Worm (Caenorhabditis elegans) whole organism, L4 larva: ENCODE data around the gene cec-1.

Source experiments
- D1046.2 ChIP-seq: fragments of 200-800 bp; sonication (Bioruptor generic); IDR thresholded peaks from 2 replicates; pipeline ENCODE4 v1.3.6; 2022; ENCODE audit warnings: missing genetic modification characterization, missing compliant biosample characterization
- F37D6.2 ChIP-seq: sonication (generic microtip); optimal IDR thresholded peaks from 2 replicates; lab custom pipeline; 2016; ENCODE audit warnings: mild to moderate bottlenecking, missing genetic modification characterization, missing compliant biosample characterization
- F49E8.2 ChIP-seq: sonication (generic microtip); optimal IDR thresholded peaks from 2 replicates; lab custom pipeline; 2016; ENCODE audit warnings: missing compliant biosample characterization, mild to moderate bottlenecking, missing genetic modification characterization, borderline replicate concordance
- T20F7.1 ChIP-seq: fragments of 200-800 bp; sonication (Bioruptor generic); optimal IDR thresholded peaks from 2 replicates; lab custom pipeline; 2018; ENCODE audit warnings: mild to moderate bottlenecking, missing genetic modification characterization, missing compliant biosample characterization
- Y75B8A.6 ChIP-seq: fragments of 200-800 bp; sonication (Bioruptor generic); IDR thresholded peaks from 2 replicates; pipeline ENCODE4 v1.3.6; 2022; ENCODE audit warnings: missing genetic modification reagents, missing genetic modification characterization, missing compliant biosample characterization
- ZK337.2 ChIP-seq: fragments of 200-800 bp; sonication (Bioruptor generic); IDR thresholded peaks from 2 replicates; pipeline ENCODE4 v1.3.6; 2022; ENCODE audit warnings: missing genetic modification reagents, missing genetic modification characterization, missing compliant biosample characterization
- aha-1 ChIP-seq: fragments of 150-350 bp; peaks from one replicate; lab custom pipeline; 2014; ENCODE audit warnings: missing biosample characterization, missing genetic modification characterization
- ama-1 ChIP-seq: fragments of 150-350 bp; optimal IDR thresholded peaks from 2 replicates; lab custom pipeline; 2014; ENCODE audit warnings: inconsistent platforms, mixed read lengths
- ceh-20 ChIP-seq: fragments of 200-800 bp; sonication (Bioruptor generic); IDR thresholded peaks from 2 replicates; pipeline ENCODE4 v1.3.6; 2022; ENCODE audit warnings: missing genetic modification reagents, missing genetic modification characterization, missing compliant biosample characterization
- ces-1 ChIP-seq: fragments of 150-350 bp; sonication (generic microtip); optimal IDR thresholded peaks from 4 replicates; lab custom pipeline; 2014; ENCODE audit warnings: missing biosample characterization, missing genetic modification reagents, missing genetic modification characterization
- ctbp-1 ChIP-seq: fragments of 200-800 bp; sonication (Bioruptor generic); IDR thresholded peaks from 2 replicates; pipeline ENCODE4 v1.3.6; 2022; ENCODE audit warnings: missing genetic modification reagents, missing genetic modification characterization, missing compliant biosample characterization
- daf-16 ChIP-seq, 3 experiments: sonication (generic microtip); optimal IDR thresholded peaks; 2 replicates each; lab custom pipeline; 2016 to 2017; ENCODE audit warnings: missing genetic modification characterization in 3 of 3, missing genetic modification reagents in 3 of 3, mild to moderate bottlenecking in 2 of 3, missing compliant biosample characterization in 2 of 3, missing biosample characterization in 1 of 3, moderate library complexity in 1 of 3
- dmd-6 ChIP-seq: fragments of 200-800 bp; sonication (Bioruptor generic); IDR thresholded peaks from 2 replicates; pipeline ENCODE4 v1.3.6; 2022; ENCODE audit warnings: missing genetic modification reagents, missing genetic modification characterization, missing compliant biosample characterization
- dmd-9 ChIP-seq: fragments of 200-800 bp; sonication (Bioruptor generic); IDR thresholded peaks from 2 replicates; pipeline ENCODE4 v1.3.6; 2022; ENCODE audit warnings: missing genetic modification reagents, missing genetic modification characterization, missing compliant biosample characterization
- dpl-1 ChIP-seq: fragments of 150-350 bp; optimal IDR thresholded peaks from 2 replicates; lab custom pipeline; 2014; ENCODE audit warnings: missing biosample characterization, missing genetic modification reagents, missing genetic modification characterization
- duxl-1 ChIP-seq: sonication (generic microtip); optimal IDR thresholded peaks from 2 replicates; lab custom pipeline; 2016; ENCODE audit warnings: mild to moderate bottlenecking, missing genetic modification characterization, moderate library complexity, missing compliant biosample characterization; ENCODE audit not compliant: poor library complexity
- dve-1 ChIP-seq: sonication (generic microtip); optimal IDR thresholded peaks from 2 replicates; lab custom pipeline; 2017; ENCODE audit warnings: antibody characterized with exemption, mild to moderate bottlenecking, missing genetic modification characterization, missing compliant biosample characterization; ENCODE audit not compliant: insufficient read depth
- fkh-10 ChIP-seq: fragments of 150-350 bp; optimal IDR thresholded peaks from 2 replicates; lab custom pipeline; 2014; ENCODE audit warnings: missing biosample characterization, missing genetic modification reagents, missing genetic modification characterization
- hlh-30 ChIP-seq: sonication (generic microtip); optimal IDR thresholded peaks from 2 replicates; lab custom pipeline; 2017; ENCODE audit warnings: antibody characterized with exemption, mild to moderate bottlenecking, missing genetic modification characterization, missing compliant biosample characterization; ENCODE audit not compliant: insufficient read depth
- hmg-1.1 ChIP-seq: fragments of 200-800 bp; sonication (Bioruptor generic); IDR thresholded peaks from 2 replicates; pipeline ENCODE4 v1.3.6; 2022; ENCODE audit warnings: missing genetic modification reagents, missing genetic modification characterization, missing compliant biosample characterization
- lsy-2 ChIP-seq, 2 experiments: fragments of 150-350 bp in 1 of 2; sonication (generic microtip) in 1 of 2; optimal IDR thresholded peaks; 2 replicates each; lab custom pipeline; 2014 to 2017; ENCODE audit warnings: missing biosample characterization in 2 of 2, missing genetic modification characterization in 2 of 2
- madf-5 ChIP-seq, 2 experiments: fragments of 200-800 bp; sonication (Bioruptor generic); IDR thresholded peaks; 2 replicates each; pipeline ENCODE4 v1.3.6; 2022; ENCODE audit warnings: missing compliant biosample characterization in 2 of 2, missing genetic modification characterization in 2 of 2
- mdl-1 ChIP-seq, 2 experiments: fragments of 150-350 bp in 1 of 2; sonication (generic microtip) in 1 of 2; optimal IDR thresholded peaks; 2 replicates each; lab custom pipeline; 2014 to 2017; ENCODE audit warnings: missing biosample characterization in 2 of 2, missing genetic modification characterization in 2 of 2
- mdt-29 ChIP-seq: fragments of 200-800 bp; sonication (Bioruptor generic); IDR thresholded peaks from 2 replicates; pipeline ENCODE4 v1.3.6; 2022; ENCODE audit warnings: missing genetic modification reagents, missing genetic modification characterization, missing compliant biosample characterization
- mep-1 ChIP-seq: fragments of 150-350 bp; sonication (generic microtip); optimal IDR thresholded peaks from 3 replicates; lab custom pipeline; 2014; ENCODE audit warnings: missing biosample characterization, missing genetic modification characterization
- mes-2 ChIP-seq: sonication (generic microtip); optimal IDR thresholded peaks from 2 replicates; lab custom pipeline; 2016; ENCODE audit warnings: missing genotype, mild to moderate bottlenecking, missing genetic modification characterization, missing compliant biosample characterization; ENCODE audit not compliant: poor library complexity, severe bottlenecking
- mxl-3 ChIP-seq: fragments of 200-800 bp; sonication (Bioruptor generic); optimal IDR thresholded peaks from 2 replicates; lab custom pipeline; 2018; ENCODE audit warnings: mild to moderate bottlenecking, missing genetic modification characterization, missing compliant biosample characterization
- nhr-28 ChIP-seq: fragments of 150-350 bp; optimal IDR thresholded peaks from 2 replicates; lab custom pipeline; 2014; ENCODE audit warnings: missing biosample characterization, missing genetic modification characterization
- nhr-41 ChIP-seq: fragments of 200-800 bp; sonication (Bioruptor generic); IDR thresholded peaks from 2 replicates; pipeline ENCODE4 v1.3.6; 2022; ENCODE audit warnings: missing genetic modification reagents, missing genetic modification characterization, missing compliant biosample characterization
- nhr-77 ChIP-seq: fragments of 150-350 bp; optimal IDR thresholded peaks from 2 replicates; lab custom pipeline; 2014; ENCODE audit warnings: missing biosample characterization, missing genetic modification characterization
- php-3 ChIP-seq: fragments of 200-800 bp; sonication (Bioruptor generic); IDR thresholded peaks from 2 replicates; pipeline ENCODE4 v1.3.6; 2022; ENCODE audit warnings: missing genetic modification reagents, missing genetic modification characterization, missing compliant biosample characterization
- pqm-1 ChIP-seq: sonication (generic microtip); optimal IDR thresholded peaks from 2 replicates; lab custom pipeline; 2017; ENCODE audit warnings: missing biosample characterization, missing genetic modification characterization
- rbr-2 ChIP-seq: sonication (generic microtip); optimal IDR thresholded peaks from 2 replicates; lab custom pipeline; 2016; ENCODE audit warnings: missing genotype, missing genetic modification characterization, missing compliant biosample characterization
- sdz-12 ChIP-seq: fragments of 200-800 bp; sonication (Bioruptor generic); optimal IDR thresholded peaks from 2 replicates; lab custom pipeline; 2018; ENCODE audit warnings: mild to moderate bottlenecking, missing genetic modification characterization, missing compliant biosample characterization
- set-16 ChIP-seq: fragments of 200-800 bp; sonication (Bioruptor generic); IDR thresholded peaks from 2 replicates; pipeline ENCODE4 v1.3.6; 2022; ENCODE audit warnings: missing genetic modification reagents, missing genetic modification characterization, missing compliant biosample characterization
- skn-1 ChIP-seq: fragments of 150-350 bp; optimal IDR thresholded peaks from 2 replicates; lab custom pipeline; 2014; ENCODE audit warnings: missing biosample characterization, missing genetic modification characterization
- spr-1 ChIP-seq: sonication (generic microtip); optimal IDR thresholded peaks from 2 replicates; lab custom pipeline; 2016; ENCODE audit warnings: mild to moderate bottlenecking, missing genetic modification characterization, missing compliant biosample characterization
- spr-3 ChIP-seq: fragments of 200-800 bp; sonication (Bioruptor generic); optimal IDR thresholded peaks from 2 replicates; lab custom pipeline; 2018; ENCODE audit warnings: mild to moderate bottlenecking, missing genetic modification characterization, missing compliant biosample characterization
- unc-130 ChIP-seq: sonication (generic microtip); optimal IDR thresholded peaks from 2 replicates; lab custom pipeline; 2016; ENCODE audit warnings: missing genetic modification reagents, missing genetic modification characterization, missing compliant biosample characterization
- unc-62 ChIP-seq, 3 experiments: fragments of 150-350 bp in 1 of 3; sonication (generic microtip); optimal IDR thresholded peaks in 2 of 3; peaks in 1 of 3; 1 replicate in 1 of 3; 2 replicates in 2 of 3; lab custom pipeline; 2014 to 2017; ENCODE audit warnings: missing biosample characterization in 3 of 3, missing genetic modification characterization in 3 of 3, missing genetic modification reagents in 3 of 3, missing genotype in 1 of 3
- zfp-2 ChIP-seq: sonication (generic microtip); optimal IDR thresholded peaks from 2 replicates; lab custom pipeline; 2016; ENCODE audit warnings: mild to moderate bottlenecking, missing genetic modification characterization, missing compliant biosample characterization
- zfp-3 ChIP-seq: fragments of 200-800 bp; sonication (Bioruptor generic); conservative IDR thresholded peaks from 2 replicates; pipeline ENCODE4 v1.3.6; 2022; ENCODE audit warnings: missing genetic modification reagents, missing genetic modification characterization, missing compliant biosample characterization
- zip-11 ChIP-seq: fragments of 200-800 bp; sonication (Bioruptor generic); IDR thresholded peaks from 2 replicates; pipeline ENCODE4 v1.3.6; 2022; ENCODE audit warnings: missing genetic modification characterization, missing compliant biosample characterization
- ztf-11 ChIP-seq: fragments of 150-350 bp; optimal IDR thresholded peaks from 2 replicates; lab custom pipeline; 2014; ENCODE audit warnings: missing biosample characterization, missing genetic modification characterization
- ztf-7 ChIP-seq: fragments of 150-350 bp; optimal IDR thresholded peaks from 2 replicates; lab custom pipeline; 2014; ENCODE audit warnings: missing biosample characterization, missing genetic modification characterization

The cec-1 gene

DNA sequence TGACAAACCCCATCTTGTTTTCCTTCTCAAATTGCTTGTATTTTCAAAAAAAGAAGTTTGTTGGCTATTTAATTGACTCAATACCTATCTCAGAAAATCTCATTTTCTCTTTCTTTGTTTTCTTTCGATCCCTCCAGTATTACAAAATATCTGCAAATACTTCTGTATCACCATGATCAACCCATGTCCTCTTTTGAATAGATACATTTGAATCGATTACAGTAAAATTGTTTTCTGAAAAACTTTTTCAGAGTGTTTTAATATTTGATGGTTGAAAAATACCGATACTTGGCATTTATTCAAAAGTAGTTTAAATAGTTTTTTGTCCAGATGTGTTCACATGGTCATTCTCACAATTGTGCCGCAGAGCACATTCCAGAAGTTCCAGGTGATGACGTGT, 17.0 kb upstream of the cec-1 start, which contains the start of gene ZK353.9:
TSS of gene ZK353.9 (plus strand) at position 331 of the 400 bp plus-strand sequence.
- no peak for TF ChIP-seq zip-11 (GFP tag; lab: Robert Waterston, UW)
- TF ChIP-seq ztf-11 (tag; lab: Kevin White, UChicago) = no peak
- TF ChIP-seq unc-62 (GFP tag; optimal IDR thresholded peaks at IDR 0.05 in 1 of 2; lab: Kevin White, UChicago) = peak in 1 of 2 experiments; percentile 81
- no peak for TF ChIP-seq unc-62 (tag; optimal IDR thresholded peaks at IDR 0.05; lab: Kevin White, UChicago)
- TF ChIP-seq mxl-3 (GFP tag; lab: Kevin White, UChicago) = no peak
- no peak for TF ChIP-seq F49E8.2
- TF ChIP-seq zfp-2 (tag; lab: Kevin White, UChicago) = no peak
- peak; percentile 80 for TF ChIP-seq aha-1
- TF ChIP-seq ama-1 (lab: Kevin White, UChicago) = peak; percentile 52
- no peak for TF ChIP-seq hlh-30 (tag; lab: Kevin White, UChicago)
- TF ChIP-seq daf-16 (GFP tag; optimal IDR thresholded peaks at IDR 0.05; lab: Kevin White, UChicago) = no peak
- TF ChIP-seq daf-16 (tag; optimal IDR thresholded peaks at IDR 0.05; lab: Kevin White, UChicago) = no peak
- TF ChIP-seq skn-1 = no peak

DNA sequence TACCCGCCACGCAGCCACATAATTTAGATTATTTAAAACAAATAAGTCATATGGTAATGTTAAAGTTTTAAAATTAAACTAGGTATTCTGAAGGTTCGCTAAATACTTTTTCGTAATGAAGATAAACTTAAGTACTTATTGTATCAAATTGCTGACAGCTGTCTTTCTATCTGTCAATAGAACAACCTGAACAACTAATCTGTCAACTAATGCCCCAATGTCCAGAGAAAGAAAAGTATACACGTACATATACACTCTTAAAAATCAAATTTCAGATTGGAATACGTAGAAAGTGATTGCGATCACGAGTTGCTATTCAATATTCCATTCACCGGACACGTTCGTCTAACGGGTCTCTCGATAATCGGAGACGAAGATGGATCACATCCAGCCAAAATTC, 15.4 kb upstream of the cec-1 start:
- peak; percentile 53 for TF ChIP-seq aha-1
- TF ChIP-seq duxl-1 (tag; lab: Kevin White, UChicago) = no peak
- TF ChIP-seq nhr-77 (tag; lab: Kevin White, UChicago) = no peak
- TF ChIP-seq unc-62 (GFP tag; optimal IDR thresholded peaks at IDR 0.05 in 1 of 2; lab: Kevin White, UChicago) = peak in 1 of 2 experiments; percentile 69
- TF ChIP-seq unc-62 (tag; optimal IDR thresholded peaks at IDR 0.05; lab: Kevin White, UChicago) = no peak
- TF ChIP-seq dmd-6 = peak; percentile 44; the same call in 1 of the 2 replicates
- no peak for TF ChIP-seq T20F7.1
- no peak for TF ChIP-seq F37D6.2
- TF ChIP-seq spr-3 (GFP tag; lab: Kevin White, UChicago) = no peak
- TF ChIP-seq nhr-41 (GFP tag; lab: Robert Waterston, UW) = no peak
- TF ChIP-seq mdt-29 = no peak
- no peak for TF ChIP-seq spr-1 (tag; lab: Kevin White, UChicago)
- TF ChIP-seq ces-1 (GFP tag; lab: Kevin White, UChicago) = no peak

DNA sequence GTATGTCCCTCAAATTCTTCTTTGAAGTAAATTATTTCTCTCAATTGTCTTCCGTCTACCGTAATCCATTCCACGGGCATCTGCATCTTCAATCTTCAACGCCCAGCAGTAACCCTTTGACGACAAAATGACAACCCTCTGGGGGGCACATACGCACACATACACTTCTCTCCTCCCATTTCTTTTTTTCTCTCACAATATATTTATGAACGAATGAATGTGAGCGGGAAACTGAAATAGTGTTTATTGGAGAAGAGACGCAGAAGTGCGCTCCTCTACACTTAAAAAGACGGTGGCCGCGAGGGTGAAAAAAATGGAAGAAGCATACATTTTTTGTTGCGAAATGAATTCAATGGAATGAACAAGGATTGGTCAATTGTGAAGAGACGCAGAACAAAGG, 14.2 kb upstream of the cec-1 start:
- TF ChIP-seq rbr-2 (tag; lab: Kevin White, UChicago) (peak; percentile 80), lsy-2 (tag; optimal IDR thresholded peaks at IDR 0.05; lab: Kevin White, UChicago) (peak; percentile 66 to 95), pqm-1 (tag; lab: Kevin White, UChicago) (peak; percentile 61), D1046.2 (GFP tag; lab: Robert Waterston, UW) (peak; percentile 26; the same call in 1 of the 2 replicates), nhr-28 (tag; lab: Kevin White, UChicago) (peak; percentile 80), hmg-1.1 (peak; percentile 81), fkh-10 (peak; percentile 2), dmd-9 (0 out of 2 replicates have a peak, but pooled peaks have one; percentile 8), Y75B8A.6 (GFP tag; lab: Robert Waterston, UW) (no peak), unc-62 (GFP tag; optimal IDR thresholded peaks at IDR 0.05 in 1 of 2; lab: Kevin White, UChicago) (peak in 1 of 2 experiments; percentile 96), unc-62 (tag; optimal IDR thresholded peaks at IDR 0.05; lab: Kevin White, UChicago) (no peak), ceh-20 (GFP tag; lab: Robert Waterston, UW) (peak; percentile 26; the same call in 1 of the 2 replicates), hlh-30 (tag; lab: Kevin White, UChicago) (peak; percentile 80), madf-5 (GFP tag; IDR thresholded peaks at IDR 0.05; lab: Robert Waterston, UW) (no peak), daf-16 (GFP tag; optimal IDR thresholded peaks at IDR 0.05; lab: Kevin White, UChicago) (no peak), daf-16 (tag; optimal IDR thresholded peaks at IDR 0.05; lab: Kevin White, UChicago) (peak; percentile 84), dve-1 (tag; lab: Kevin White, UChicago) (peak; percentile 94), sdz-12 (GFP tag; lab: Kevin White, UChicago) (no peak), nhr-77 (tag; lab: Kevin White, UChicago) (peak; percentile 43), ctbp-1 (GFP tag; lab: Robert Waterston, UW) (0 out of 2 replicates have a peak, but pooled peaks have one; percentile 45), zfp-3 (GFP tag; lab: Robert Waterston, UW) (no peak), ztf-7 (peak; percentile 42), unc-130 (GFP tag; lab: Kevin White, UChicago) (no peak), dpl-1 (peak; percentile 62), mep-1 (tag; lab: Kevin White, UChicago) (peak; percentile 93), php-3 (GFP tag; lab: Robert Waterston, UW) (0 out of 2 replicates have a peak, but pooled peaks have one; percentile 22), mdl-1 (tag; optimal IDR thresholded peaks at IDR 0.05; lab: Kevin White, UChicago) (peak in 1 of 2 experiments; percentile 68), ZK337.2 (GFP tag; lab: Robert Waterston, UW) (no peak), mes-2 (tag; lab: Kevin White, UChicago) (peak; percentile 74), set-16 (GFP tag; lab: Robert Waterston, UW) (no peak), dmd-6 (peak; percentile 52; the same call in 1 of the 2 replicates)
